Worm (Caenorhabditis elegans) whole organism, midembryonic: ENCODE results near the gene srr-3.

Source experiments
- T22C8.4 ChIP-seq: fragments of 200-800 bp; sonication (Bioruptor generic); IDR thresholded peaks from 2 replicates; pipeline ENCODE4 v1.3.6; 2022; ENCODE audit warnings: missing genetic modification characterization, missing compliant biosample characterization
- cog-1 ChIP-seq: sonication (generic microtip); optimal IDR thresholded peaks from 2 replicates; lab custom pipeline; 2016; ENCODE audit warnings: missing genetic modification characterization, missing compliant biosample characterization
- flt-1 ChIP-seq: fragments of 200-800 bp; sonication (Bioruptor generic); IDR thresholded peaks from 2 replicates; pipeline ENCODE4 v1.3.6; 2022; ENCODE audit warnings: missing genetic modification characterization, missing compliant biosample characterization
- klf-2 ChIP-seq: fragments of 200-800 bp; sonication (Bioruptor generic); conservative IDR thresholded peaks from 2 replicates; pipeline ENCODE4 v1.3.6; 2022; ENCODE audit warnings: missing genetic modification reagents, missing genetic modification characterization, missing compliant biosample characterization
- med-1 ChIP-seq: sonication (generic microtip); optimal IDR thresholded peaks from 2 replicates; lab custom pipeline; 2017; ENCODE audit warnings: missing genetic modification characterization, mild to moderate bottlenecking, missing compliant biosample characterization, antibody characterized with exemption, missing genetic modification reagents; ENCODE audit not compliant: insufficient read depth
- ref-1 ChIP-seq: fragments of 200-800 bp; sonication (Bioruptor generic); conservative IDR thresholded peaks from 2 replicates; pipeline ENCODE4 v1.3.6; 2022; ENCODE audit warnings: missing genetic modification reagents, missing genetic modification characterization, missing compliant biosample characterization
- tab-1 ChIP-seq: fragments of 200-800 bp; sonication (Bioruptor generic); IDR thresholded peaks from 2 replicates; pipeline ENCODE4 v1.3.6; 2022; ENCODE audit warnings: missing genetic modification characterization, missing compliant biosample characterization
- ztf-23 ChIP-seq: fragments of 200-800 bp; sonication (Bioruptor generic); IDR thresholded peaks from 2 replicates; pipeline ENCODE4 v1.3.6; 2022; ENCODE audit warnings: missing genetic modification reagents, missing genetic modification characterization, missing compliant biosample characterization
- ztf-29 ChIP-seq: fragments of 200-800 bp; sonication (Bioruptor generic); IDR thresholded peaks from 2 replicates; pipeline ENCODE4 v1.3.6; 2022; ENCODE audit warnings: missing genetic modification reagents, missing genetic modification characterization, missing compliant biosample characterization

srr-3 gene

DNA sequence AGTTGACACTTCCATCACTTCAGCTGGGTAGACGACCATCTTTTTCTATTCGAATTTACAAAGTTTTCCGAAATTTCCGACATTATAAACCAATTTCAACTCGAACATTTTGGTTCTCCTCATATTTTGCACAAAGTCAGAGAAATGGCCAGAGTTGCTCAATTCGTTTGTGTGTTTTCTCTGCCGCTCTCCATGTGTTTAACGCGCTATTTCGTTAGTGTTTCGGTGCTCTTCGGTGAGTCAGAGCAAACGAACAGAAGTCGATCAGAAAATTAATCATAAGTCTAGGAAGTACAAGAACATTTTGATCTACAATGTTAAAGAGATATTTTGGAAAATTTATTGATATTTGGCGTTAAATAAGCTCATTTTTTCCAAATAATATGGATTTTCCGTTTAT is at the start of gene srr-3:
Gene srr-3, minus strand, starts transcription at position 101 of the 400 bp plus-strand sequence.
- TF ChIP-seq ztf-29 (GFP tag; lab: Robert Waterston, UW) = no peak
- no peak for TF ChIP-seq ref-1
- TF ChIP-seq tab-1 (GFP tag; lab: Robert Waterston, UW) = no peak
- no peak for TF ChIP-seq klf-2 (GFP tag; lab: Robert Waterston, UW)
- no peak for TF ChIP-seq T22C8.4 (GFP tag; lab: Robert Waterston, UW)
- TF ChIP-seq flt-1 (GFP tag; lab: Robert Waterston, UW) = no peak
- no peak for TF ChIP-seq med-1 (GFP tag; lab: Kevin White, UChicago)
- TF ChIP-seq ztf-23 = no peak
- TF ChIP-seq cog-1 (tag; lab: Kevin White, UChicago) = no peak

DNA sequence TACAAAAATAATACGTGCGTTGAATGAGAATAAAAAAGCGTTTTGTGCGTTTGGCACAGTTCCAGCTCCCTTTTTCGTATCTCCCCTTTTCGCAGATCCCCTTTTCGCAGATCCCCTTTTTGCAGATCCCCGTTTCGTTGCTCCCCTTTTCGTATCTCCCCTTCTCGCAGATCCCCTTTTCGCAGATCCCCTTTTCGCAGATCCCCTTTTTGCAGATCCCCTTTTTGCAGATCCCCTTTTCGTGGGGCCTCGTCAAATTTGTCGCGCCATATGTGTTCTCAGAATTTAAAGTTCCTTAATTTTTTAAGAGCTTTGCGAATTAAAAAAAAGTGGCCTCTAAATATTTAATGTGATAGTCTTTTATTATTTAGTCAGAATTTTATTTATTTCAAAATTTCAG is 44.4 kb upstream of the srr-3 start, which contains the start of gene Y32B12B.4:
Gene Y32B12B.4, plus strand, starts transcription at position 399 of the 400 bp plus-strand sequence.
- no peak for TF ChIP-seq cog-1 (tag; lab: Kevin White, UChicago)
- peak; percentile 79 for TF ChIP-seq tab-1 (GFP tag; lab: Robert Waterston, UW)
- TF ChIP-seq ztf-29 (GFP tag; lab: Robert Waterston, UW) = no peak; the same call in 1 of the 2 replicates
- peak; percentile 86 for TF ChIP-seq ztf-23
- TF ChIP-seq klf-2 (GFP tag; lab: Robert Waterston, UW) = peak; percentile 83
- TF ChIP-seq flt-1 (GFP tag; lab: Robert Waterston, UW) = peak; percentile 84
- TF ChIP-seq med-1 (GFP tag; lab: Kevin White, UChicago) = no peak
- peak; percentile 60; the same call in 1 of the 2 replicates for TF ChIP-seq T22C8.4 (GFP tag; lab: Robert Waterston, UW)
- peak; percentile 83 for TF ChIP-seq ref-1

DNA sequence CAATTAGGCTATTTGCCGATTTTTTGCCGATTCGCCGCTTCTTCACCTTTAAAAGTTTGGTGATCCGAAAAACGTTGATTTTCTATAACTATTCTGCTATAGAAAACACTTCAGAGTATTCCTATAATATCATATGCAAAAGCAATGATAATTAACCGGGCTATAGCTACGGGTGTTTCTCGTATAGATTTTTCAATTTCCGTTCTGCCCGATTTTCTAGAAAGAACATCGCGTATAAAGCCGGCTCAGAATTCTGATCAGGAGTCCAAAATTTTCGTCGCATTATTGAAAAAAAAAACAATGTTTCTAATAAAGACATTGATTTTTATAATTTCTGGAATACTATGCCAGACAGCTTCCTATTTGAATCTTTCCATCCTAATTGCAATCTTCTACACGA is 42.1 kb upstream of the srr-3 start, which contains the start of gene srbc-65:
Gene srbc-65, plus strand, starts transcription at position 301 of the 400 bp plus-strand sequence.
- TF ChIP-seq klf-2 (GFP tag; lab: Robert Waterston, UW) (no peak), med-1 (GFP tag; lab: Kevin White, UChicago) (no peak), tab-1 (GFP tag; lab: Robert Waterston, UW) (no peak)

DNA sequence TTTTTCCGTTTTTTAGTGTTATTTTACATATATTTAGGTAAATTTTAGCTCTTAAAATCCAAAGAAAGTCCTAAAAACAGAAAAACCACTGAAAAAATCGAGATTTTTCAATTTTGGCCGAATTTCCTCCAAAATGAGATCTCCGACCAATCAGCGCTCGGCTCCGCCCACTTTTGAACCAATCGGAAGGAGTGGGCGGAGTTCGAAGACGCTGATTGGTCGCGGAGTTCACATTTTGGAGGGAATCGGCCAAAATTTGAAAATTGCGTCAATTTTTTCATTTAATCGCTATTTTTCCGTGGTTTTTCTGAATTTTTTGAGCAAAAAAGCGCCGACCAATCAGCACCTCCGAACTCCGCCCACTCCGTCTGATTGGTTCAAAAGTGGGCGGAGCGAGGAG is 32.1 kb upstream of the srr-3 start:
- TF ChIP-seq tab-1 (GFP tag; lab: Robert Waterston, UW) = no peak
- no peak for TF ChIP-seq flt-1 (GFP tag; lab: Robert Waterston, UW)
- no peak for TF ChIP-seq med-1 (GFP tag; lab: Kevin White, UChicago)
- TF ChIP-seq ztf-29 (GFP tag; lab: Robert Waterston, UW) = no peak
- TF ChIP-seq cog-1 (tag; lab: Kevin White, UChicago) = no peak
- no peak for TF ChIP-seq klf-2 (GFP tag; lab: Robert Waterston, UW)
- TF ChIP-seq ztf-23 = no peak
- TF ChIP-seq T22C8.4 (GFP tag; lab: Robert Waterston, UW) = no peak
- no peak for TF ChIP-seq ref-1

DNA sequence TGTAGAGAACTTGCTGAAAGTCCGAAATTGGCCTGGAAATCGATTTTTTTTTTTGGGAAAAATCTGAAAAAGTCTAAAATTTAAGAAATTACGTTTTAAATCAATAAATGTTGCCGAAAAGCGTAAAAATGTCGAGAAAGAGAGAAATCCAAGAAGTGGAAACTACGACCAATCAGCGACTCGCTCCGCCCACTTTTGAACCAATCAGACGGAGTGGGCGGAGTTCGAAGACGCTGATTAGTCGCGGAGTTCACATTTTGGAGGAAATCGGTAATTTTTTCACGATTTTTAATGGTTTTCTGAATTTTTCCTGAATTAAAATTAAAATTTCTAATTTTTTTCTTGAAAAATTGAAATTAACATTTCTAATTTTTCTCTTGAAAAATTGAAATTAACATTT is 31.1 kb upstream of the srr-3 start:
- no peak for TF ChIP-seq flt-1 (GFP tag; lab: Robert Waterston, UW)
- TF ChIP-seq tab-1 (GFP tag; lab: Robert Waterston, UW) = no peak
- TF ChIP-seq ztf-23 = no peak
- TF ChIP-seq T22C8.4 (GFP tag; lab: Robert Waterston, UW) = no peak
- no peak for TF ChIP-seq cog-1 (tag; lab: Kevin White, UChicago)
- TF ChIP-seq klf-2 (GFP tag; lab: Robert Waterston, UW) = no peak
- no peak for TF ChIP-seq med-1 (GFP tag; lab: Kevin White, UChicago)
- no peak for TF ChIP-seq ztf-29 (GFP tag; lab: Robert Waterston, UW)
- TF ChIP-seq ref-1 = no peak

DNA sequence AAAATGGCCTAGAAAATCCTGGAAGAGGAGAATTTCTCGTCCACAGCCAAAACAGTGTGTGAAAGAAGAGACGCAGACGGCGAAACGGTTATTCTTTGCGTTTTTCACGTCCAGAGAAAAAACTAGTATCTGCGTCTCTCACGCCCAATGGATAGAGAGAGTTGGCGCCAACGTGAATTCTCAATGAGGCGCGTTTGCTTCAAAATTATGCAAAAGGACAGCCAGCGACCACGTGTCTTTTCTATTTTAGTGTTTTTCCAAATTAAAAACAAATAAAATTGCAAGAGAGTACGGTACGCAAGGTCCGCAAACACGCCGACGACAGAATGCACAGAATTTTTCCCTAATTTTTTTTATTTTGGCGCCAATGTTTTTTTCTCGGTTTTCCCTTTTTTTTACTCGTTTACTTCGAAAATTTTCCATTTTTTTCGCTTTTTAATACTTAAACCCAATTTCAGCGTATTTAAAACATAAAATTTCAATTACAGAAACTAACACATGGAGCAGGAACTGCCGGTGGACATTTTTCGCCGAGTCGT is 29.4 kb upstream of the srr-3 start, which contains the start of gene Y32B12B.2:
Gene Y32B12B.2, plus strand, starts transcription at position 489 of the 539 bp plus-strand sequence.
- TF ChIP-seq ref-1 (no peak), flt-1 (GFP tag; lab: Robert Waterston, UW) (0 out of 2 replicates have a peak, but pooled peaks have one; percentile 27), cog-1 (tag; lab: Kevin White, UChicago) (no peak)

DNA sequence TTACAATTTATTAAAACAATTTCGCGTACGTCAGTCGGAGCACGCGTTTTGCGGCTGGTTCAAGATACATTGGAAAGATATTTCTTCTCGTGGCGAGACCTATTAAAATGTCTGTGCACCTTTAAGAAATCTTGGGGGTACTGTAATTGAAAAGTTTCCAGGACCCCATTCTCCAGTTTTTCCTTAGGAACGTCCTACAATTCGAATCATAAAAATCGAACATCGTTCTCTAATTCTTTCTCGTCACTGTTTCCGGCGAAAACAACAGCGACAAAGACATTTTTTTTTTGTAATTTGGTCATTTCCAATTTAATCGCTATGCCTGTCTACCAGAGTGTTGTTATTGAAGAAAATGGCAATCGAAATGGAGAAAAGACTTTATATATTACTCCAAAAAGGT is 28.1 kb upstream of the srr-3 start, which contains the start of gene Y32B12B.1:
Gene Y32B12B.1, plus strand, starts transcription at position 301 of the 400 bp plus-strand sequence.
- TF ChIP-seq ztf-29 (GFP tag; lab: Robert Waterston, UW) = no peak
- no peak for TF ChIP-seq tab-1 (GFP tag; lab: Robert Waterston, UW)
- TF ChIP-seq klf-2 (GFP tag; lab: Robert Waterston, UW) = no peak
- no peak for TF ChIP-seq med-1 (GFP tag; lab: Kevin White, UChicago)
- TF ChIP-seq cog-1 (tag; lab: Kevin White, UChicago) = no peak
- TF ChIP-seq flt-1 (GFP tag; lab: Robert Waterston, UW) = no peak

DNA sequence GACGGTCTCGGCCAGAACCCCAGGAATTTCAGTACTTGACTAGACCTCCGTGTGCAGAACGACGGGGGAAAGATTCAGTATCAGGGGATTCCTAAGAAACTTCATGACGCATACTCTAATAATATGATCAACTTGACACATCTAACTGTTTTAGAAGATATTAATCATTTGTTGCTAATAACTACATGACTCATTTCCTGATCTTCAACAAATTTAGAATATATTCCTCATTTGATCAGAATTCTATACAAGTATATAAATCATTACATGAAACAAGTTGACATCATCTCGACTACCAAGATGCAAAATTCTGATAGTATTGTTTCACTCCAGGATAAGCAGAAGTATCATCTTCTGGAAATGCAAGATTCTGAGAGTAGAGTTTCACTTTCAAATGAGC is 26.6 kb upstream of the srr-3 start, which contains the start of gene Y32B12B.8:
Gene Y32B12B.8, plus strand, starts transcription at position 301 of the 400 bp plus-strand sequence.
- TF ChIP-seq med-1 (GFP tag; lab: Kevin White, UChicago) = no peak
- no peak for TF ChIP-seq flt-1 (GFP tag; lab: Robert Waterston, UW)
- no peak for TF ChIP-seq ztf-29 (GFP tag; lab: Robert Waterston, UW)
- TF ChIP-seq ref-1 = no peak
- no peak for TF ChIP-seq tab-1 (GFP tag; lab: Robert Waterston, UW)
- TF ChIP-seq klf-2 (GFP tag; lab: Robert Waterston, UW) = no peak

DNA sequence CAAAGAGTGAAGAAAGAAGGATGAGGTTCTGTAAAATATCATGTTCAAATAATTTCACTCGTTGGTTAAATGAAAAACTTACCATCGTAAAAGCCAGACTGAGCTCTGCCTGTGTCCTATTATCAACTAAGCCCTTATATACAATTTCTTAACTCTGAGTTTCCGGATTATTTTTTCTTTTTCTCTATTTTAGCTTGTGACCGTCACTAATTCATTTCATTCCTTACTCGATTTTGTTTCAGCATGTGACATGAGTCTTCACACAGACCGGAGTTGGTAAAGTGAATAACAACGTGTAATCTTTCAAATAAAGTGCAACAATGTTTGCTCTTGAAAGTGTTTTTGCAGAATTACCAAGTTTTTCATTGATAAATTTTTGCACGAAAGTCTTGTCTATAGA is 25.4 kb upstream of the srr-3 start, which contains the start of gene cpr-2:
Gene cpr-2, minus strand, starts transcription at position 101 of the 400 bp plus-strand sequence.
- TF ChIP-seq flt-1 (GFP tag; lab: Robert Waterston, UW) (no peak), ref-1 (no peak), cog-1 (tag; lab: Kevin White, UChicago) (no peak), ztf-23 (no peak), tab-1 (GFP tag; lab: Robert Waterston, UW) (no peak), med-1 (GFP tag; lab: Kevin White, UChicago) (no peak), T22C8.4 (GFP tag; lab: Robert Waterston, UW) (no peak), klf-2 (GFP tag; lab: Robert Waterston, UW) (no peak), ztf-29 (GFP tag; lab: Robert Waterston, UW) (no peak)
